Fruit fly (Drosophila melanogaster) whole organism, embryonic: ENCODE measurements around the gene Dsp1.

Experiments
- CG10431 ChIP-seq: fragments of 200-800 bp; sonication (Bioruptor generic); optimal IDR thresholded peaks from 3 replicates; lab custom pipeline; 2018; ENCODE audit warnings: missing biosample characterization, mild to moderate bottlenecking, missing genetic modification characterization
- CG11093 ChIP-seq: fragments of 200-800 bp; sonication (Bioruptor generic); IDR thresholded peaks from 3 replicates; pipeline ENCODE4 v1.3.6; 2022; ENCODE audit warnings: missing biosample characterization, missing genetic modification characterization
- CG12236 ChIP-seq: fragments of 200-800 bp; sonication (Bioruptor generic); optimal IDR thresholded peaks from 2 replicates; lab custom pipeline; 2016; ENCODE audit warnings: missing biosample characterization, missing genetic modification characterization
- CG1602 ChIP-seq: fragments of 200-800 bp; sonication (Bioruptor generic); optimal IDR thresholded peaks from 3 replicates; lab custom pipeline; 2016; ENCODE audit warnings: missing biosample characterization, missing genetic modification characterization
- CG1603 ChIP-seq: fragments of 200-800 bp; sonication (Bioruptor generic); optimal IDR thresholded peaks from 2 replicates; lab custom pipeline; 2019; ENCODE audit warnings: missing biosample characterization, mild to moderate bottlenecking, missing genetic modification characterization, moderate library complexity
- CG17829 ChIP-seq: fragments of 200-800 bp; optimal IDR thresholded peaks from 2 replicates; lab custom pipeline; 2019; ENCODE audit warnings: missing biosample characterization, mild to moderate bottlenecking, missing genetic modification characterization, moderate library complexity
- CG1792 ChIP-seq: fragments of 200-800 bp; sonication (Bioruptor generic); optimal IDR thresholded peaks from 2 replicates; lab custom pipeline; 2016; ENCODE audit warnings: missing biosample characterization, missing genetic modification characterization
- CG2120 ChIP-seq: fragments of 200-800 bp; sonication (Bioruptor generic); optimal IDR thresholded peaks from 3 replicates; lab custom pipeline; 2016; ENCODE audit warnings: missing biosample characterization, missing genetic modification characterization
- CG31224 ChIP-seq: fragments of 200-800 bp; sonication (Bioruptor generic); IDR thresholded peaks from 2 replicates; pipeline ENCODE4 v1.3.6; 2022; ENCODE audit warnings: missing biosample characterization, missing genetic modification characterization
- CG31441 ChIP-seq: fragments of 200-800 bp; sonication (Bioruptor generic); IDR thresholded peaks from 2 replicates; pipeline ENCODE4 v1.3.6; 2022; ENCODE audit warnings: missing biosample characterization, missing genetic modification characterization
- CG4328 ChIP-seq: fragments of 200-800 bp; sonication (Bioruptor generic); optimal IDR thresholded peaks from 3 replicates; lab custom pipeline; 2017; ENCODE audit warnings: missing biosample characterization, missing genetic modification reagents, missing genetic modification characterization
- CG5953 ChIP-seq: fragments of 200-800 bp; sonication (Bioruptor generic); IDR thresholded peaks from 2 replicates; pipeline ENCODE4 v1.3.6; 2022; ENCODE audit warnings: missing biosample characterization, missing genetic modification characterization
- CG6254 ChIP-seq: fragments of 200-800 bp; sonication (Bioruptor generic); optimal IDR thresholded peaks from 3 replicates; lab custom pipeline; 2017; ENCODE audit warnings: mild to moderate bottlenecking, missing biosample characterization, missing genetic modification reagents, missing genetic modification characterization
- CG6813 ChIP-seq: fragments of 200-800 bp; sonication (Bioruptor generic); optimal IDR thresholded peaks from 2 replicates; lab custom pipeline; 2017; ENCODE audit warnings: missing biosample characterization, missing genetic modification characterization, mild to moderate bottlenecking, moderate library complexity, missing genetic modification reagents
- CG8281 ChIP-seq: fragments of 200-800 bp; sonication (Bioruptor generic); optimal IDR thresholded peaks from 2 replicates; lab custom pipeline; 2018; ENCODE audit warnings: missing biosample characterization, mild to moderate bottlenecking, missing genetic modification characterization, moderate library complexity
- CG8359 ChIP-seq: fragments of 200-800 bp; sonication (Bioruptor generic); optimal IDR thresholded peaks from 2 replicates; lab custom pipeline; 2017; ENCODE audit warnings: missing biosample characterization, mild to moderate bottlenecking, missing genetic modification characterization, borderline replicate concordance
- Deaf1 ChIP-seq: fragments of 200-800 bp; optimal IDR thresholded peaks from 3 replicates; lab custom pipeline; 2019; ENCODE audit warnings: missing biosample characterization, mild to moderate bottlenecking, missing genetic modification characterization, moderate library complexity
- Eip74EF ChIP-seq, 2 experiments: fragments of 200-800 bp in 1 of 2; fragments of >200 bp in 1 of 2; sonication (Bioruptor generic) in 1 of 2; optimal IDR thresholded peaks; 2 replicates each; lab custom pipeline; 2017 to 2019; ENCODE audit warnings: missing biosample characterization in 2 of 2, missing genetic modification characterization in 2 of 2, mild to moderate bottlenecking in 1 of 2, moderate library complexity in 1 of 2
- Fer1 ChIP-seq: fragments of 200-800 bp; sonication (Bioruptor generic); optimal IDR thresholded peaks from 2 replicates; lab custom pipeline; 2017; ENCODE audit warnings: missing biosample characterization, mild to moderate bottlenecking, missing genetic modification characterization
- Gug ChIP-seq: fragments of 200-800 bp; sonication (Bioruptor generic); IDR thresholded peaks from 4 replicates; pipeline ENCODE4 v1.3.6; 2022; ENCODE audit warnings: missing biosample characterization, missing genetic modification characterization
- H15 ChIP-seq: fragments of 200-800 bp; sonication (Bioruptor generic); IDR thresholded peaks from 3 replicates; pipeline ENCODE4 v1.3.6; 2022; ENCODE audit warnings: missing biosample characterization, missing genetic modification characterization
- Hr39 ChIP-seq: fragments of >200 bp; optimal IDR thresholded peaks from 2 replicates; lab custom pipeline; 2017
- MESR4 ChIP-seq: fragments of 200-800 bp; sonication (Bioruptor generic); optimal IDR thresholded peaks from 2 replicates; lab custom pipeline; 2018; ENCODE audit warnings: missing biosample characterization, mild to moderate bottlenecking, missing genetic modification characterization, moderate library complexity
- MTF-1 ChIP-seq: fragments of 200-800 bp; sonication (Bioruptor generic); optimal IDR thresholded peaks from 2 replicates; lab custom pipeline; 2018; ENCODE audit warnings: missing biosample characterization, mild to moderate bottlenecking, missing genetic modification characterization, borderline replicate concordance
- Pdp1 ChIP-seq, 2 experiments: fragments of 200-800 bp; sonication (Bioruptor generic); optimal IDR thresholded peaks; 3 replicates each; lab custom pipeline; 2016; ENCODE audit warnings: missing biosample characterization in 2 of 2, missing genetic modification characterization in 2 of 2, mild to moderate bottlenecking in 1 of 2, moderate library complexity in 1 of 2
- Side ChIP-seq: fragments of 200-800 bp; sonication (Bioruptor generic); optimal IDR thresholded peaks from 2 replicates; lab custom pipeline; 2016; ENCODE audit warnings: missing biosample characterization, missing genetic modification characterization
- Sry-δ ChIP-seq: fragments of 200-800 bp; sonication (Bioruptor generic); optimal IDR thresholded peaks from 2 replicates; lab custom pipeline; 2016; ENCODE audit warnings: missing biosample characterization, missing genetic modification characterization
- Xbp1 ChIP-seq: fragments of 200-800 bp; sonication (Bioruptor generic); optimal IDR thresholded peaks from 3 replicates; lab custom pipeline; 2016; ENCODE audit warnings: missing biosample characterization, mild to moderate bottlenecking, missing genetic modification characterization
- bigmax ChIP-seq: fragments of 200-800 bp; sonication (Bioruptor generic); optimal IDR thresholded peaks from 2 replicates; lab custom pipeline; 2018; ENCODE audit warnings: missing biosample characterization, mild to moderate bottlenecking, missing genetic modification characterization
- bsh ChIP-seq, 2 experiments: fragments of 200-800 bp; sonication (Bioruptor generic); optimal IDR thresholded peaks; 2 replicates each; lab custom pipeline; 2017 to 2018; ENCODE audit warnings: mild to moderate bottlenecking in 2 of 2, missing biosample characterization in 2 of 2, missing genetic modification characterization in 2 of 2, moderate library complexity in 1 of 2
- crc ChIP-seq: fragments of 200-800 bp; sonication (Bioruptor generic); optimal IDR thresholded peaks from 2 replicates; lab custom pipeline; 2016; ENCODE audit warnings: missing biosample characterization, missing genetic modification characterization
- cwo ChIP-seq: fragments of 200-800 bp; sonication (Bioruptor generic); optimal IDR thresholded peaks from 3 replicates; lab custom pipeline; 2017; ENCODE audit warnings: missing biosample characterization, missing genetic modification characterization, mild to moderate bottlenecking, moderate library complexity, missing genetic modification reagents
- dati ChIP-seq: fragments of 200-800 bp; sonication (Bioruptor generic); IDR thresholded peaks from 2 replicates; pipeline ENCODE4 v1.3.6; 2022; ENCODE audit warnings: missing biosample characterization, missing genetic modification characterization
- dysf ChIP-seq: fragments of 200-800 bp; sonication (Bioruptor generic); IDR thresholded peaks from 3 replicates; pipeline ENCODE4 v1.3.6; 2022; ENCODE audit warnings: missing biosample characterization, missing genetic modification characterization
- gsb-n ChIP-seq: fragments of 200-800 bp; sonication (Bioruptor generic); optimal IDR thresholded peaks from 3 replicates; lab custom pipeline; 2018; ENCODE audit warnings: missing biosample characterization, mild to moderate bottlenecking, missing genetic modification characterization
- inv ChIP-seq: fragments of 200-800 bp; sonication (Bioruptor generic); IDR thresholded peaks from 2 replicates; pipeline ENCODE4 v1.3.6; 2022; ENCODE audit warnings: missing biosample characterization, missing genetic modification characterization; ENCODE audit not compliant: partially characterized antibody
- pnt ChIP-seq: fragments of 200-800 bp; sonication (Bioruptor generic); optimal IDR thresholded peaks from 3 replicates; lab custom pipeline; 2016; ENCODE audit warnings: missing biosample characterization, missing genetic modification characterization
- pum ChIP-seq: fragments of 200-800 bp; sonication (Bioruptor generic); optimal IDR thresholded peaks from 2 replicates; lab custom pipeline; 2016; ENCODE audit warnings: missing biosample characterization, missing genetic modification characterization
- ranshi ChIP-seq: fragments of 200-800 bp; sonication (Bioruptor generic); IDR thresholded peaks from 2 replicates; pipeline ENCODE4 v1.3.6; 2022; ENCODE audit warnings: missing biosample characterization, missing genetic modification characterization
- sens ChIP-seq: fragments of 200-800 bp; sonication (Bioruptor generic); peaks from one replicate; lab custom pipeline; 2016; ENCODE audit warnings: missing biosample characterization, missing genetic modification characterization
- sisA ChIP-seq: fragments of 200-800 bp; sonication (Bioruptor generic); IDR thresholded peaks from 2 replicates; pipeline ENCODE4 v1.3.6; 2022; ENCODE audit warnings: missing biosample characterization, missing genetic modification characterization
- tgo ChIP-seq: fragments of 200-800 bp; sonication (Bioruptor generic); IDR thresholded peaks from 3 replicates; pipeline ENCODE4 v1.3.6; 2022; ENCODE audit warnings: missing biosample characterization, missing genetic modification characterization
- tio ChIP-seq: fragments of 200-800 bp; sonication (Bioruptor generic); optimal IDR thresholded peaks from 2 replicates; lab custom pipeline; 2017; ENCODE audit warnings: missing biosample characterization, missing genetic modification characterization, inconsistent platforms
- toy ChIP-seq: fragments of 200-800 bp; sonication (Bioruptor generic); IDR thresholded peaks from 2 replicates; pipeline ENCODE4 v1.3.6; 2022; ENCODE audit warnings: missing biosample characterization, missing genetic modification characterization
- trem ChIP-seq: fragments of 200-800 bp; optimal IDR thresholded peaks from 3 replicates; lab custom pipeline; 2019; ENCODE audit warnings: missing biosample characterization, mild to moderate bottlenecking, missing genetic modification characterization, moderate library complexity
- unc-4 ChIP-seq: fragments of 200-800 bp; sonication (Bioruptor generic); IDR thresholded peaks from 2 replicates; pipeline ENCODE4 v1.3.6; 2022; ENCODE audit warnings: missing biosample characterization, missing genetic modification characterization; ENCODE audit not compliant: partially characterized antibody
- wdn ChIP-seq: fragments of 200-800 bp; sonication (Bioruptor generic); IDR thresholded peaks from 2 replicates; pipeline ENCODE4 v1.3.6; 2022; ENCODE audit warnings: missing biosample characterization, missing genetic modification characterization
- wek ChIP-seq: fragments of 200-800 bp; sonication (Bioruptor generic); optimal IDR thresholded peaks from 3 replicates; lab custom pipeline; 2018; ENCODE audit warnings: missing biosample characterization, mild to moderate bottlenecking, missing genetic modification characterization, moderate library complexity
- wor ChIP-seq: fragments of 200-800 bp; sonication (Bioruptor generic); IDR thresholded peaks from 2 replicates; pipeline ENCODE4 v1.3.6; 2022; ENCODE audit warnings: missing biosample characterization, missing genetic modification characterization

The Dsp1 gene

dm6 chrX:16313078-16313875 is 20.1 kb upstream of the Dsp1 start, which contains the start of the genes CG9915 and SWIP (continued):
- TF ChIP-seq wor (GFP tag; lab: Robert Waterston, UW) (no peak), MTF-1 (no peak), Xbp1 (peak; percentile 16), pnt (GFP tag; lab: Kevin White, UChicago) (no peak), Eip74EF (GFP tag; optimal IDR thresholded peaks at IDR 0.05; lab: Kevin White, UChicago) (no peak), tio (GFP tag; lab: Kevin White, UChicago) (no peak), CG11093 (GFP tag; lab: Robert Waterston, UW) (no peak), CG8281 (tag; lab: Kevin White, UChicago) (no peak), ranshi (no peak), Fer1 (GFP tag; lab: Kevin White, UChicago) (no peak), CG31441 (0 out of 2 replicates have a peak, but pooled peaks have one; percentile 14), Gug (GFP tag; lab: Robert Waterston, UW) (no peak), CG2120 (GFP tag; lab: Kevin White, UChicago) (peak; percentile 24), bsh (GFP tag; optimal IDR thresholded peaks at IDR 0.05; lab: Kevin White, UChicago) (no peak), sens (GFP tag; lab: Kevin White, UChicago) (peak; percentile 35), unc-4 (GFP tag; lab: Robert Waterston, UW) (0 out of 2 replicates have a peak, but pooled peaks have one; percentile 46), tgo (GFP tag; lab: Robert Waterston, UW) (no peak), wdn (no peak), pum (GFP tag; lab: Kevin White, UChicago) (no peak), MESR4 (GFP tag; lab: Kevin White, UChicago) (no peak), CG5953 (no peak), sisA (GFP tag; lab: Robert Waterston, UW) (no peak), Sry-δ (GFP tag; lab: Kevin White, UChicago) (peak; percentile 53), CG1792 (GFP tag; lab: Kevin White, UChicago) (no peak), gsb-n (tag; lab: Kevin White, UChicago) (no peak), CG12236 (GFP tag; lab: Kevin White, UChicago) (no peak), CG1602 (GFP tag; lab: Kevin White, UChicago) (no peak), trem (tag; lab: Kevin White, UChicago) (peak; percentile 18), CG6254 (GFP tag; lab: Kevin White, UChicago) (no peak), CG17829 (tag; lab: Kevin White, UChicago) (peak; percentile 23), inv (no peak), CG10431 (GFP tag; lab: Kevin White, UChicago) (no peak), Hr39 (lab: Kevin White, UChicago) (no peak), H15 (GFP tag; lab: Robert Waterston, UW) (no peak), dysf (no peak), Deaf1 (tag; lab: Kevin White, UChicago) (peak; percentile 41), toy (GFP tag; lab: Robert Waterston, UW) (no peak)
- TF ChIP-seq, all 482 proteins: peak for 89

- TF ChIP-seq cwo (GFP tag; lab: Kevin White, UChicago) = peak; percentile 6
- TF ChIP-seq Side (GFP tag; lab: Kevin White, UChicago) = peak; percentile 9
- TF ChIP-seq MESR4 (GFP tag; lab: Kevin White, UChicago) = peak; percentile 50
- peak; percentile 17 for TF ChIP-seq CG4328 (GFP tag; lab: Kevin White, UChicago)
- TF ChIP-seq Pdp1 (GFP tag; optimal IDR thresholded peaks at IDR 0.05; lab: Kevin White, UChicago) = peak in 1 of 2 experiments; percentile 86
- TF ChIP-seq dati = no peak
- no peak for TF ChIP-seq CG31224 (GFP tag; lab: Robert Waterston, UW)
- no peak for TF ChIP-seq CG1603 (tag; lab: Kevin White, UChicago)
- no peak for TF ChIP-seq CG8359 (GFP tag; lab: Kevin White, UChicago)
- TF ChIP-seq wek (GFP tag; lab: Kevin White, UChicago) = peak; percentile 44
- TF ChIP-seq CG6813 (GFP tag; lab: Kevin White, UChicago) = peak; percentile 5
- TF ChIP-seq crc = no peak
- TF ChIP-seq bigmax (GFP tag; lab: Kevin White, UChicago) = peak; percentile 99
Measured at dm6 chrX:16318858-16319557, 14.4 kb upstream of the Dsp1 start.
